Worm (Caenorhabditis elegans) whole organism, L4 larva: ENCODE measurements around the gene set-24.

Experiments
- T20F7.1 ChIP-seq: fragments of 200-800 bp; sonication (Bioruptor generic); optimal IDR thresholded peaks from 2 replicates; lab custom pipeline; 2018; ENCODE audit warnings: mild to moderate bottlenecking, missing genetic modification characterization, missing compliant biosample characterization
- ZK337.2 ChIP-seq: fragments of 200-800 bp; sonication (Bioruptor generic); IDR thresholded peaks from 2 replicates; pipeline ENCODE4 v1.3.6; 2022; ENCODE audit warnings: missing genetic modification reagents, missing genetic modification characterization, missing compliant biosample characterization
- aly-2 ChIP-seq: sonication (generic microtip); optimal IDR thresholded peaks from 2 replicates; lab custom pipeline; 2018; ENCODE audit warnings: missing biosample characterization, missing genetic modification characterization
- fkh-10 ChIP-seq: fragments of 150-350 bp; optimal IDR thresholded peaks from 2 replicates; lab custom pipeline; 2014; ENCODE audit warnings: missing biosample characterization, missing genetic modification reagents, missing genetic modification characterization
- fos-1 ChIP-seq: fragments of 150-350 bp; optimal IDR thresholded peaks from 2 replicates; lab custom pipeline; 2014; ENCODE audit warnings: missing biosample characterization, missing genetic modification characterization
- lin-39 ChIP-seq: fragments of 150-350 bp; optimal IDR thresholded peaks from 2 replicates; lab custom pipeline; 2014; ENCODE audit warnings: missing biosample characterization, missing genetic modification reagents, missing genetic modification characterization
- mes-2 ChIP-seq: sonication (generic microtip); optimal IDR thresholded peaks from 2 replicates; lab custom pipeline; 2016; ENCODE audit warnings: missing genotype, mild to moderate bottlenecking, missing genetic modification characterization, missing compliant biosample characterization; ENCODE audit not compliant: poor library complexity, severe bottlenecking
- nhr-11 ChIP-seq: fragments of 150-350 bp; optimal IDR thresholded peaks from 2 replicates; lab custom pipeline; 2014; ENCODE audit warnings: missing biosample characterization, missing genetic modification characterization
- nhr-237 ChIP-seq: sonication (generic microtip); optimal IDR thresholded peaks from 2 replicates; lab custom pipeline; 2017; ENCODE audit warnings: missing biosample characterization, missing genetic modification characterization
- nhr-76 ChIP-seq: fragments of 150-350 bp; optimal IDR thresholded peaks from 2 replicates; lab custom pipeline; 2014; ENCODE audit warnings: missing biosample characterization, missing genetic modification characterization
- nhr-77 ChIP-seq: fragments of 150-350 bp; optimal IDR thresholded peaks from 2 replicates; lab custom pipeline; 2014; ENCODE audit warnings: missing biosample characterization, missing genetic modification characterization
- pqm-1 ChIP-seq: sonication (generic microtip); optimal IDR thresholded peaks from 2 replicates; lab custom pipeline; 2017; ENCODE audit warnings: missing biosample characterization, missing genetic modification characterization
- unc-39 ChIP-seq: sonication (generic microtip); optimal IDR thresholded peaks from 2 replicates; lab custom pipeline; 2017; ENCODE audit warnings: missing biosample characterization, missing genetic modification characterization

- TF ChIP-seq fos-1 (tag; lab: Kevin White, UChicago) = no peak
- TF ChIP-seq T20F7.1 = no peak
- no peak for TF ChIP-seq nhr-77 (tag; lab: Kevin White, UChicago)
- TF ChIP-seq lin-39 = no peak
- TF ChIP-seq ZK337.2 = no peak
- no peak for TF ChIP-seq nhr-76 (tag; lab: Kevin White, UChicago)
- no peak for TF ChIP-seq fkh-10 (GFP tag; lab: Kevin White, UChicago)
- no peak for TF ChIP-seq unc-39 (tag; lab: Kevin White, UChicago)
- TF ChIP-seq nhr-237 (tag; lab: Kevin White, UChicago) = no peak
- no peak for TF ChIP-seq mes-2 (tag; lab: Kevin White, UChicago)
- no peak for TF ChIP-seq nhr-11 (tag; lab: Kevin White, UChicago)
- TF ChIP-seq aly-2 (tag; lab: Kevin White, UChicago) = no peak
- no peak for TF ChIP-seq pqm-1
Observed at ce11 chrII:12130868-12131267, at the start of gene set-24.
